Worm (Caenorhabditis elegans) whole organism, L4 larva: Measurements from ENCODE around the gene Y54G2A.28.

Experiments used
- F49E8.2 ChIP-seq: sonication (generic microtip); optimal IDR thresholded peaks from 2 replicates; lab custom pipeline; 2016; ENCODE audit warnings: missing compliant biosample characterization, mild to moderate bottlenecking, missing genetic modification characterization, borderline replicate concordance
- aly-2 ChIP-seq: sonication (generic microtip); optimal IDR thresholded peaks from 2 replicates; lab custom pipeline; 2018; ENCODE audit warnings: missing biosample characterization, missing genetic modification characterization
- ctbp-1 ChIP-seq: fragments of 200-800 bp; sonication (Bioruptor generic); IDR thresholded peaks from 2 replicates; pipeline ENCODE4 v1.3.6; 2022; ENCODE audit warnings: missing genetic modification reagents, missing genetic modification characterization, missing compliant biosample characterization
- daf-8 ChIP-seq: fragments of 200-800 bp; sonication (Bioruptor generic); IDR thresholded peaks from 2 replicates; pipeline ENCODE4 v1.3.6; 2022; ENCODE audit warnings: missing genetic modification characterization, missing compliant biosample characterization
- dpl-1 ChIP-seq: fragments of 150-350 bp; optimal IDR thresholded peaks from 2 replicates; lab custom pipeline; 2014; ENCODE audit warnings: missing biosample characterization, missing genetic modification reagents, missing genetic modification characterization
- fkh-10 ChIP-seq: fragments of 150-350 bp; optimal IDR thresholded peaks from 2 replicates; lab custom pipeline; 2014; ENCODE audit warnings: missing biosample characterization, missing genetic modification reagents, missing genetic modification characterization
- hlh-30 ChIP-seq: sonication (generic microtip); optimal IDR thresholded peaks from 2 replicates; lab custom pipeline; 2017; ENCODE audit warnings: antibody characterized with exemption, mild to moderate bottlenecking, missing genetic modification characterization, missing compliant biosample characterization; ENCODE audit not compliant: insufficient read depth
- lin-39 ChIP-seq: fragments of 150-350 bp; optimal IDR thresholded peaks from 2 replicates; lab custom pipeline; 2014; ENCODE audit warnings: missing biosample characterization, missing genetic modification reagents, missing genetic modification characterization
- nhr-11 ChIP-seq: fragments of 150-350 bp; optimal IDR thresholded peaks from 2 replicates; lab custom pipeline; 2014; ENCODE audit warnings: missing biosample characterization, missing genetic modification characterization
- nhr-28 ChIP-seq: fragments of 150-350 bp; optimal IDR thresholded peaks from 2 replicates; lab custom pipeline; 2014; ENCODE audit warnings: missing biosample characterization, missing genetic modification characterization
- pqm-1 ChIP-seq: sonication (generic microtip); optimal IDR thresholded peaks from 2 replicates; lab custom pipeline; 2017; ENCODE audit warnings: missing biosample characterization, missing genetic modification characterization
- snpc-4 ChIP-seq: fragments of 150-350 bp; optimal IDR thresholded peaks from 2 replicates; lab custom pipeline; 2014; ENCODE audit warnings: missing biosample characterization, missing genetic modification characterization

- TF ChIP-seq dpl-1 (no peak), lin-39 (tag; lab: Kevin White, UChicago) (no peak), nhr-11 (tag; lab: Kevin White, UChicago) (no peak), F49E8.2 (tag; lab: Kevin White, UChicago) (no peak), snpc-4 (no peak), nhr-28 (tag; lab: Kevin White, UChicago) (no peak), daf-8 (GFP tag; lab: Robert Waterston, UW) (no peak), pqm-1 (tag; lab: Kevin White, UChicago) (no peak), ctbp-1 (GFP tag; lab: Robert Waterston, UW) (no peak), fkh-10 (no peak), aly-2 (tag; lab: Kevin White, UChicago) (no peak), hlh-30 (no peak)
Measured at ce11 chrIV:3038740-3039139, 26.5 kb upstream of the Y54G2A.28 start.
